Fruit fly (Drosophila melanogaster): Measurements from ENCODE around the gene CG31465.

dm6 chr3R:21878473-21878872, 2.1 kb upstream of the CG31465 start, which contains the start of gene CG34148:
- no peak for TF ChIP-seq EcR (GFP tag; optimal IDR thresholded peaks at IDR 0.05)
- no peak for TF ChIP-seq psq (optimal IDR thresholded peaks at IDR 0.05)
